Worm (Caenorhabditis elegans): Measurements from ENCODE around the gene scl-12.

The scl-12 gene

ce11 chrV:3847268-3847667 is 34.9 kb downstream of the scl-12 start, which contains the start of gene nhr-185 (continued):
- no peak for TF ChIP-seq efl-1 (GFP tag; optimal IDR thresholded peaks at IDR 0.05)

ce11 chrV:3851760-3852159 is 39.4 kb downstream of the scl-12 start:
- TF ChIP-seq B0035.1 (tag; optimal IDR thresholded peaks at IDR 0.05) (no peak), nhr-80 (tag; optimal IDR thresholded peaks at IDR 0.05) (peak; percentile 64)

ce11 chrV:3854847-3855246 is 42.5 kb downstream of the scl-12 start, which contains the start of gene nhr-186:
Gene nhr-186 (minus strand): TSS chrV:3854947.
- TF ChIP-seq F55B11.4 (tag; optimal IDR thresholded peaks at IDR 0.05; ENCODE audit: borderline replicate concordance, insufficient read depth), result no peak
- TF ChIP-seq cebp-1 (GFP tag; IDR thresholded peaks at IDR 0.05), result no peak
- no peak for TF ChIP-seq cebp-1 (tag; optimal IDR thresholded peaks at IDR 0.05)
- TF ChIP-seq rcor-1 (GFP tag; IDR thresholded peaks at IDR 0.05), result no peak
- no peak for TF ChIP-seq atf-7 (tag; optimal IDR thresholded peaks at IDR 0.05)
- no peak for TF ChIP-seq madf-3 (GFP tag; IDR thresholded peaks at IDR 0.05)
- no peak for TF ChIP-seq lag-1 (GFP tag; IDR thresholded peaks at IDR 0.05)
- TF ChIP-seq rec-8 (tag; optimal IDR thresholded peaks at IDR 0.05), result no peak
- TF ChIP-seq mel-28 (tag; optimal IDR thresholded peaks at IDR 0.05; ENCODE audit: borderline replicate concordance), result no peak
- no peak for TF ChIP-seq chd-7 (tag; optimal IDR thresholded peaks at IDR 0.05)
- no peak for TF ChIP-seq aptf-3 (GFP tag; IDR thresholded peaks at IDR 0.05)
- no peak for TF ChIP-seq tlf-1 (GFP tag; optimal IDR thresholded peaks at IDR 0.05)
- no peak for TF ChIP-seq hmg-20 (GFP tag; IDR thresholded peaks at IDR 0.05)
- no peak for TF ChIP-seq ztf-3 (GFP tag; optimal IDR thresholded peaks at IDR 0.05)
- TF ChIP-seq ceh-40 (GFP tag; IDR thresholded peaks at IDR 0.05), result no peak

- TF ChIP-seq hlh-12 (tag; optimal IDR thresholded peaks at IDR 0.05) (no peak), egl-44 (GFP tag; IDR thresholded peaks at IDR 0.05) (no peak), ccch-3 (GFP tag; optimal IDR thresholded peaks at IDR 0.05) (no peak), lir-1 (GFP tag; conservative IDR thresholded peaks at IDR 0.05) (no peak), lsy-27 (tag; optimal IDR thresholded peaks at IDR 0.05; ENCODE audit: borderline replicate concordance, insufficient read depth) (no peak), F39B2.1 (GFP tag; IDR thresholded peaks at IDR 0.05) (no peak), let-526 (GFP tag; IDR thresholded peaks at IDR 0.05) (no peak), F57A8.1 (GFP tag; optimal IDR thresholded peaks at IDR 0.05) (no peak), nhr-90 (tag; optimal IDR thresholded peaks at IDR 0.05) (no peak), F55B11.4 (tag; optimal IDR thresholded peaks at IDR 0.05; ENCODE audit: borderline replicate concordance, insufficient read depth) (no peak), mcd-1 (GFP tag; IDR thresholded peaks at IDR 0.05) (no peak), nhr-80 (tag; optimal IDR thresholded peaks at IDR 0.05) (no peak), hlh-26 (GFP tag; conservative IDR thresholded peaks at IDR 0.05) (no peak)
Observed at ce11 chrV:3855916-3856315, 43.5 kb downstream of the scl-12 start.

- TF ChIP-seq hmg-1.2 (GFP tag; IDR thresholded peaks at IDR 0.05) (no peak), B0019.2 (GFP tag; conservative IDR thresholded peaks at IDR 0.05) (no peak), C06A6.2 (GFP tag; conservative IDR thresholded peaks at IDR 0.05) (no peak), let-526 (GFP tag; IDR thresholded peaks at IDR 0.05) (no peak), T26A5.8 (tag; optimal IDR thresholded peaks at IDR 0.05) (no peak), F57A8.1 (GFP tag; optimal IDR thresholded peaks at IDR 0.05) (no peak), T07F8.4 (tag; optimal IDR thresholded peaks at IDR 0.05) (no peak), ceh-40 (GFP tag; IDR thresholded peaks at IDR 0.05) (no peak)
Observed at ce11 chrV:3857778-3858177, 45.4 kb downstream of the scl-12 start, which contains the start of gene nhr-188. Gene nhr-188 (minus strand): TSS chrV:3857861.

Data from whole organism, young adult.